Fruit fly (Drosophila melanogaster) whole organism, pupa: ENCODE results near the gene boss.

ENCODE experiments used
- CG12605 ChIP-seq: fragments of 200-800 bp; sonication (Bioruptor generic); IDR thresholded peaks from 2 replicates; pipeline ENCODE4 v1.3.6; 2022; ENCODE audit warnings: missing biosample characterization, missing genetic modification characterization
- CG32121 ChIP-seq: fragments of 200-800 bp; sonication (Bioruptor generic); IDR thresholded peaks from 2 replicates; pipeline ENCODE4 v1.3.6; 2022; ENCODE audit warnings: missing biosample characterization, missing genetic modification characterization
- CG34367 ChIP-seq: fragments of 200-800 bp; sonication (Bioruptor generic); optimal IDR thresholded peaks from 2 replicates; lab custom pipeline; 2018; ENCODE audit warnings: missing biosample characterization, mild to moderate bottlenecking, missing genetic modification characterization
- EcR ChIP-seq: fragments of 200-800 bp; sonication (Bioruptor generic); optimal IDR thresholded peaks from 3 replicates; lab custom pipeline; 2019; ENCODE audit warnings: missing biosample characterization, missing genetic modification characterization, mild to moderate bottlenecking, moderate library complexity, missing genetic modification reagents
- Ets98B ChIP-seq: fragments of 200-800 bp; sonication (Bioruptor generic); IDR thresholded peaks from 2 replicates; pipeline ENCODE4 v1.3.6; 2022; ENCODE audit warnings: missing biosample characterization, missing genetic modification characterization
- Pif1A ChIP-seq: fragments of 200-800 bp; sonication (Bioruptor generic); optimal IDR thresholded peaks from 3 replicates; lab custom pipeline; 2016; ENCODE audit warnings: missing biosample characterization, missing genetic modification characterization
- fd96Ca ChIP-seq: fragments of 200-800 bp; sonication (Bioruptor generic); IDR thresholded peaks from 3 replicates; pipeline ENCODE4 v1.3.6; 2022; ENCODE audit warnings: missing biosample characterization, missing genetic modification characterization
- rn ChIP-seq: fragments of 200-800 bp; sonication (Bioruptor generic); IDR thresholded peaks from 2 replicates; pipeline ENCODE4 v1.3.6; 2022; ENCODE audit warnings: missing biosample characterization, missing genetic modification characterization

dm6 chr3R:26007298-26007697, 45.5 kb downstream of the boss start:
- no peak for TF ChIP-seq rn (GFP tag; lab: Robert Waterston, UW)
- no peak for TF ChIP-seq CG12605 (GFP tag; lab: Robert Waterston, UW)
- TF ChIP-seq EcR, result no peak
- TF ChIP-seq Pif1A, result no peak
- no peak for TF ChIP-seq CG32121 (GFP tag; lab: Robert Waterston, UW)
- TF ChIP-seq CG34367 (tag; lab: Kevin White, UChicago), result no peak
- TF ChIP-seq fd96Ca (GFP tag; lab: Robert Waterston, UW), result no peak
- no peak for TF ChIP-seq Ets98B (GFP tag; lab: Robert Waterston, UW)
